Fruit fly (Drosophila melanogaster) whole organism, embryonic: ENCODE measurements around the gene Oatp74D.

ENCODE experiments used
- Antp ChIP-seq: fragments of 200-800 bp; sonication (Bioruptor generic); optimal IDR thresholded peaks from 3 replicates; lab custom pipeline; 2016; ENCODE audit warnings: missing biosample characterization, missing genetic modification characterization
- CG1024 ChIP-seq: fragments of 200-800 bp; sonication (Bioruptor generic); IDR thresholded peaks from 2 replicates; pipeline ENCODE4 v1.3.6; 2022; ENCODE audit warnings: missing biosample characterization, missing genetic modification characterization
- CG10462 ChIP-seq: fragments of 200-800 bp; sonication (Bioruptor generic); optimal IDR thresholded peaks from 2 replicates; lab custom pipeline; 2016; ENCODE audit warnings: missing biosample characterization, missing genetic modification characterization
- CG10543 ChIP-seq: fragments of 200-800 bp; sonication (Bioruptor generic); optimal IDR thresholded peaks from 3 replicates; lab custom pipeline; 2017; ENCODE audit warnings: missing biosample characterization, mild to moderate bottlenecking, missing genetic modification characterization, moderate library complexity
- CG10654 ChIP-seq: fragments of 200-800 bp; sonication (Bioruptor generic); optimal IDR thresholded peaks from 2 replicates; lab custom pipeline; 2016; ENCODE audit warnings: missing biosample characterization, missing genetic modification characterization
- CG11398 ChIP-seq: fragments of 200-800 bp; sonication (Bioruptor generic); optimal IDR thresholded peaks from 2 replicates; lab custom pipeline; 2016; ENCODE audit warnings: missing biosample characterization, missing genetic modification characterization
- CG12391 ChIP-seq: fragments of 200-800 bp; sonication (Bioruptor generic); optimal IDR thresholded peaks from 3 replicates; lab custom pipeline; 2018; ENCODE audit warnings: missing biosample characterization, mild to moderate bottlenecking, missing genetic modification characterization, moderate library complexity
- CG13424 ChIP-seq: fragments of 200-800 bp; sonication (Bioruptor generic); optimal IDR thresholded peaks from 2 replicates; lab custom pipeline; 2019; ENCODE audit warnings: missing biosample characterization, mild to moderate bottlenecking, missing genetic modification characterization, moderate library complexity
- CG13624 ChIP-seq: fragments of 200-800 bp; sonication (Bioruptor generic); optimal IDR thresholded peaks from 2 replicates; lab custom pipeline; 2016; ENCODE audit warnings: missing biosample characterization, missing genetic modification characterization
- CG15011 ChIP-seq: fragments of 200-800 bp; sonication (Bioruptor generic); optimal IDR thresholded peaks from 3 replicates; lab custom pipeline; 2018; ENCODE audit warnings: missing biosample characterization, mild to moderate bottlenecking, missing genetic modification characterization
- CG15479 ChIP-seq: fragments of 200-800 bp; sonication (Bioruptor generic); optimal IDR thresholded peaks from 3 replicates; lab custom pipeline; 2019; ENCODE audit warnings: missing biosample characterization, mild to moderate bottlenecking, missing genetic modification characterization, moderate library complexity
- CG1602 ChIP-seq: fragments of 200-800 bp; sonication (Bioruptor generic); optimal IDR thresholded peaks from 3 replicates; lab custom pipeline; 2016; ENCODE audit warnings: missing biosample characterization, missing genetic modification characterization
- CG17186 ChIP-seq: fragments of 200-800 bp; sonication (Bioruptor generic); optimal IDR thresholded peaks from 3 replicates; lab custom pipeline; 2017; ENCODE audit warnings: missing biosample characterization, missing genetic modification reagents, missing genetic modification characterization
- CG17612 ChIP-seq: fragments of 200-800 bp; sonication (Bioruptor generic); IDR thresholded peaks from 2 replicates; pipeline ENCODE4 v1.3.6; 2022; ENCODE audit warnings: missing biosample characterization, missing genetic modification characterization
- CG31365 ChIP-seq: fragments of 200-800 bp; sonication (Bioruptor generic); optimal IDR thresholded peaks from 2 replicates; lab custom pipeline; 2018; ENCODE audit warnings: missing biosample characterization, mild to moderate bottlenecking, missing genetic modification characterization
- CG3838 ChIP-seq: fragments of 200-800 bp; sonication (Bioruptor generic); optimal IDR thresholded peaks from 3 replicates; lab custom pipeline; 2016; ENCODE audit warnings: missing biosample characterization, missing genetic modification characterization
- CG4707 ChIP-seq: fragments of 200-800 bp; sonication (Bioruptor generic); optimal IDR thresholded peaks from 2 replicates; lab custom pipeline; 2018; ENCODE audit warnings: missing biosample characterization, mild to moderate bottlenecking, missing genetic modification characterization, moderate library complexity
- CG8089 ChIP-seq: fragments of 200-800 bp; sonication (Bioruptor generic); optimal IDR thresholded peaks from 3 replicates; lab custom pipeline; 2016; ENCODE audit warnings: missing biosample characterization, missing genetic modification characterization
- CG9215 ChIP-seq: fragments of 200-800 bp; sonication (Bioruptor generic); IDR thresholded peaks from 2 replicates; pipeline ENCODE4 v1.3.6; 2022; ENCODE audit warnings: missing biosample characterization, missing genetic modification characterization
- CG9609 ChIP-seq: fragments of 200-800 bp; sonication (Bioruptor generic); optimal IDR thresholded peaks from 3 replicates; lab custom pipeline; 2016; ENCODE audit warnings: missing biosample characterization, missing genetic modification characterization
- CrebB ChIP-seq: fragments of 200-800 bp; sonication (Bioruptor generic); optimal IDR thresholded peaks from 3 replicates; lab custom pipeline; 2018; ENCODE audit warnings: missing biosample characterization, mild to moderate bottlenecking, missing genetic modification characterization
- D19A ChIP-seq: fragments of 200-800 bp; optimal IDR thresholded peaks from 3 replicates; lab custom pipeline; 2019; ENCODE audit warnings: missing biosample characterization, mild to moderate bottlenecking, missing genetic modification characterization, moderate library complexity
- Elba2 ChIP-seq: fragments of 200-800 bp; sonication (Bioruptor generic); optimal IDR thresholded peaks from 3 replicates; lab custom pipeline; 2016; ENCODE audit warnings: missing biosample characterization, missing genetic modification characterization
- Gug ChIP-seq: fragments of 200-800 bp; sonication (Bioruptor generic); IDR thresholded peaks from 4 replicates; pipeline ENCODE4 v1.3.6; 2022; ENCODE audit warnings: missing biosample characterization, missing genetic modification characterization
- HHEX ChIP-seq: fragments of 200-800 bp; sonication (Bioruptor generic); optimal IDR thresholded peaks from 3 replicates; lab custom pipeline; 2017; ENCODE audit warnings: missing biosample characterization, mild to moderate bottlenecking, missing genetic modification characterization, missing genetic modification reagents
- HLH54F ChIP-seq: fragments of 200-800 bp; sonication (Bioruptor generic); optimal IDR thresholded peaks from 3 replicates; lab custom pipeline; 2016; ENCODE audit warnings: missing biosample characterization, missing genetic modification characterization
- Hmx ChIP-seq: fragments of 200-800 bp; sonication (Bioruptor generic); optimal IDR thresholded peaks from 2 replicates; lab custom pipeline; 2016; ENCODE audit warnings: missing biosample characterization, missing genetic modification characterization
- Hr39 ChIP-seq: fragments of >200 bp; optimal IDR thresholded peaks from 2 replicates; lab custom pipeline; 2017
- Hr51 ChIP-seq, 2 experiments: fragments of 200-800 bp; sonication (Bioruptor generic); optimal IDR thresholded peaks; 2 replicates in 1 of 2; 3 replicates in 1 of 2; lab custom pipeline; 2016 to 2018; ENCODE audit warnings: missing biosample characterization in 2 of 2, missing genetic modification characterization in 2 of 2, mild to moderate bottlenecking in 1 of 2, moderate library complexity in 1 of 2
- NC2β ChIP-seq: fragments of 200-800 bp; sonication (Bioruptor generic); optimal IDR thresholded peaks from 2 replicates; lab custom pipeline; 2016; ENCODE audit warnings: missing biosample characterization, missing genetic modification characterization
- NFAT ChIP-seq: fragments of 200-800 bp; sonication (Bioruptor generic); IDR thresholded peaks from 2 replicates; pipeline ENCODE4 v1.3.6; 2022; ENCODE audit warnings: missing biosample characterization, missing genetic modification characterization
- Side ChIP-seq: fragments of 200-800 bp; sonication (Bioruptor generic); optimal IDR thresholded peaks from 2 replicates; lab custom pipeline; 2016; ENCODE audit warnings: missing biosample characterization, missing genetic modification characterization
- Xrp1 ChIP-seq: fragments of 200-800 bp; sonication (Bioruptor generic); IDR thresholded peaks from 2 replicates; pipeline ENCODE4 v1.3.6; 2022; ENCODE audit warnings: missing biosample characterization, missing genetic modification characterization
- ash1 ChIP-seq: fragments of 200-800 bp; sonication (Bioruptor generic); optimal IDR thresholded peaks from 2 replicates; lab custom pipeline; 2018; ENCODE audit warnings: missing biosample characterization, mild to moderate bottlenecking, missing genetic modification characterization
- az2 ChIP-seq: fragments of 200-800 bp; sonication (Bioruptor generic); optimal IDR thresholded peaks from 3 replicates; lab custom pipeline; 2016; ENCODE audit warnings: missing biosample characterization, missing genetic modification characterization
- bbx ChIP-seq: fragments of 200-800 bp; sonication (Bioruptor generic); IDR thresholded peaks from 2 replicates; pipeline ENCODE4 v1.3.6; 2022; ENCODE audit warnings: missing biosample characterization, missing genetic modification characterization; ENCODE audit not compliant: partially characterized antibody
- dmrt99B ChIP-seq: fragments of 200-800 bp; sonication (Bioruptor generic); optimal IDR thresholded peaks from 2 replicates; lab custom pipeline; 2018; ENCODE audit warnings: missing biosample characterization, mild to moderate bottlenecking, missing genetic modification characterization, moderate library complexity
- fru ChIP-seq: fragments of >200 bp; optimal IDR thresholded peaks from 2 replicates; lab custom pipeline; 2017
- gfzf ChIP-seq: fragments of 200-800 bp; sonication (Bioruptor generic); optimal IDR thresholded peaks from 2 replicates; lab custom pipeline; 2016; ENCODE audit warnings: missing biosample characterization, mild to moderate bottlenecking, missing genetic modification characterization, moderate library complexity
- h ChIP-seq: fragments of >200 bp; optimal IDR thresholded peaks from 2 replicates; lab custom pipeline; 2017
- kni ChIP-seq: fragments of 200-800 bp; sonication (Bioruptor generic); optimal IDR thresholded peaks from 3 replicates; lab custom pipeline; 2017; ENCODE audit warnings: mild to moderate bottlenecking, missing biosample characterization, missing genetic modification reagents, missing genetic modification characterization
- luna ChIP-seq: fragments of 200-800 bp; sonication (Bioruptor generic); optimal IDR thresholded peaks from 2 replicates; lab custom pipeline; 2016; ENCODE audit warnings: missing biosample characterization, missing genetic modification characterization
- maf-S ChIP-seq: fragments of 200-800 bp; sonication (Bioruptor generic); optimal IDR thresholded peaks from 2 replicates; lab custom pipeline; 2016; ENCODE audit warnings: missing biosample characterization, missing genetic modification characterization
- onecut ChIP-seq: fragments of 200-800 bp; sonication (Bioruptor generic); IDR thresholded peaks from 2 replicates; pipeline ENCODE4 v1.3.6; 2022; ENCODE audit warnings: missing biosample characterization, missing genetic modification characterization
- p53 ChIP-seq: fragments of 200-800 bp; sonication (Bioruptor generic); optimal IDR thresholded peaks from 2 replicates; lab custom pipeline; 2016; ENCODE audit warnings: missing biosample characterization, missing genetic modification characterization
- pnt ChIP-seq: fragments of 200-800 bp; sonication (Bioruptor generic); optimal IDR thresholded peaks from 3 replicates; lab custom pipeline; 2016; ENCODE audit warnings: missing biosample characterization, missing genetic modification characterization
- ranshi ChIP-seq: fragments of 200-800 bp; sonication (Bioruptor generic); IDR thresholded peaks from 2 replicates; pipeline ENCODE4 v1.3.6; 2022; ENCODE audit warnings: missing biosample characterization, missing genetic modification characterization
- tll ChIP-seq, 2 experiments: fragments of 200-800 bp in 1 of 2; fragments of >200 bp in 1 of 2; sonication (Bioruptor generic) in 1 of 2; optimal IDR thresholded peaks; 2 replicates each; lab custom pipeline; 2017 to 2019; ENCODE audit warnings: missing biosample characterization in 2 of 2, missing genetic modification characterization in 2 of 2, mild to moderate bottlenecking in 1 of 2, moderate library complexity in 1 of 2
- trem ChIP-seq: fragments of 200-800 bp; optimal IDR thresholded peaks from 3 replicates; lab custom pipeline; 2019; ENCODE audit warnings: missing biosample characterization, mild to moderate bottlenecking, missing genetic modification characterization, moderate library complexity
- tx ChIP-seq: fragments of 200-800 bp; sonication (Bioruptor generic); optimal IDR thresholded peaks from 2 replicates; lab custom pipeline; 2016; ENCODE audit warnings: missing biosample characterization, missing genetic modification characterization

Gene Oatp74D

dm6 chr3L:17532898-17533700 lies 46.2 kb downstream of the Oatp74D start (continued):
- TF ChIP-seq CG1602 (GFP tag; lab: Kevin White, UChicago) (peak; percentile 36), tll (GFP tag; optimal IDR thresholded peaks at IDR 0.05; lab: Kevin White, UChicago) (no peak), Side (GFP tag; lab: Kevin White, UChicago) (no peak), Xrp1 (GFP tag; lab: Robert Waterston, UW) (peak; percentile 28; the same call in 1 of the 2 replicates), CG17186 (GFP tag; lab: Kevin White, UChicago) (no peak), luna (no peak), ranshi (0 out of 2 replicates have a peak, but pooled peaks have one; percentile 22), CG10462 (GFP tag; lab: Kevin White, UChicago) (peak; percentile 2), bbx (peak; percentile 62), onecut (GFP tag; lab: Robert Waterston, UW) (no peak), ash1 (GFP tag; lab: Kevin White, UChicago) (peak; percentile 45), Gug (GFP tag; lab: Robert Waterston, UW) (no peak; the same call in 3 of the 4 replicates), CG17612 (GFP tag; lab: Robert Waterston, UW) (no peak), az2 (GFP tag; lab: Kevin White, UChicago) (peak; percentile 48), CG9609 (GFP tag; lab: Kevin White, UChicago) (peak; percentile 15), CG11398 (no peak), CG3838 (no peak), Hr51 (GFP tag; optimal IDR thresholded peaks at IDR 0.05; lab: Kevin White, UChicago) (peak; percentile 52 to 56), CG8089 (no peak), NC2β (GFP tag; lab: Kevin White, UChicago) (no peak), Elba2 (GFP tag; lab: Kevin White, UChicago) (no peak), CrebB (peak; percentile 69), CG12391 (tag; lab: Kevin White, UChicago) (peak; percentile 57), CG13624 (GFP tag; lab: Kevin White, UChicago) (peak; percentile 18), kni (GFP tag; lab: Kevin White, UChicago) (no peak), dmrt99B (tag; lab: Kevin White, UChicago) (peak; percentile 31), gfzf (GFP tag; lab: Kevin White, UChicago) (peak; percentile 77), CG10543 (peak; percentile 73), p53 (GFP tag; lab: Kevin White, UChicago) (no peak), CG13424 (tag; lab: Kevin White, UChicago) (peak; percentile 47), HHEX (GFP tag; lab: Kevin White, UChicago) (peak; percentile 10), Hr39 (lab: Kevin White, UChicago) (no peak), CG15479 (GFP tag; lab: Kevin White, UChicago) (peak; percentile 38), Antp (GFP tag; lab: Kevin White, UChicago) (no peak), trem (tag; lab: Kevin White, UChicago) (peak; percentile 3), h (lab: Kevin White, UChicago) (no peak), maf-S (GFP tag; lab: Kevin White, UChicago) (no peak), D19A (tag; lab: Kevin White, UChicago) (no peak), NFAT (GFP tag; lab: Robert Waterston, UW) (peak; percentile 61; the same call in 1 of the 2 replicates), CG15011 (no peak), tx (GFP tag; lab: Kevin White, UChicago) (no peak), pnt (GFP tag; lab: Kevin White, UChicago) (peak; percentile 4), CG10654 (peak; percentile 2), Hmx (GFP tag; lab: Kevin White, UChicago) (no peak), fru (lab: Kevin White, UChicago) (no peak), HLH54F (GFP tag; lab: Kevin White, UChicago) (no peak), CG9215 (GFP tag; lab: Robert Waterston, UW) (0 out of 2 replicates have a peak, but pooled peaks have one; percentile 41), CG31365 (tag; lab: Kevin White, UChicago) (no peak), CG1024 (no peak), CG4707 (GFP tag; lab: Kevin White, UChicago) (no peak)
